Fruit fly (Drosophila melanogaster) whole organism, embryonic: ENCODE results near the gene Jon65Aiii.

Source experiments
- Atf3 ChIP-seq: fragments of 200-800 bp; sonication (Bioruptor generic); optimal IDR thresholded peaks from 3 replicates; lab custom pipeline; 2016; ENCODE audit warnings: missing biosample characterization, missing genetic modification characterization
- B-H1 ChIP-seq: fragments of 200-800 bp; sonication (Bioruptor generic); IDR thresholded peaks from 3 replicates; pipeline ENCODE4 v1.3.6; 2022; ENCODE audit warnings: missing biosample characterization, missing genetic modification characterization
- B-H2 ChIP-seq: fragments of 200-800 bp; sonication (Bioruptor generic); optimal IDR thresholded peaks from 2 replicates; lab custom pipeline; 2018; ENCODE audit warnings: missing biosample characterization, mild to moderate bottlenecking, missing genetic modification characterization
- C15 ChIP-seq: fragments of 200-800 bp; sonication (Bioruptor generic); IDR thresholded peaks from 3 replicates; pipeline ENCODE4 v1.3.6; 2022; ENCODE audit warnings: missing biosample characterization, missing genetic modification characterization
- CG10267 ChIP-seq: fragments of 200-800 bp; sonication (Bioruptor generic); optimal IDR thresholded peaks from 2 replicates; lab custom pipeline; 2018; ENCODE audit warnings: missing biosample characterization, mild to moderate bottlenecking, missing genetic modification characterization, moderate library complexity
- CG10543 ChIP-seq: fragments of 200-800 bp; sonication (Bioruptor generic); optimal IDR thresholded peaks from 3 replicates; lab custom pipeline; 2017; ENCODE audit warnings: missing biosample characterization, mild to moderate bottlenecking, missing genetic modification characterization, moderate library complexity
- CG13894 ChIP-seq: fragments of 200-800 bp; sonication (Bioruptor generic); optimal IDR thresholded peaks from 3 replicates; lab custom pipeline; 2018; ENCODE audit warnings: missing biosample characterization, mild to moderate bottlenecking, missing genetic modification characterization, moderate library complexity
- CG1603 ChIP-seq: fragments of 200-800 bp; sonication (Bioruptor generic); optimal IDR thresholded peaks from 2 replicates; lab custom pipeline; 2019; ENCODE audit warnings: missing biosample characterization, mild to moderate bottlenecking, missing genetic modification characterization, moderate library complexity
- CG17385 ChIP-seq: fragments of 200-800 bp; sonication (Bioruptor generic); optimal IDR thresholded peaks from 3 replicates; lab custom pipeline; 2018; ENCODE audit warnings: missing biosample characterization, mild to moderate bottlenecking, missing genetic modification characterization
- CG17912 ChIP-seq: fragments of 200-800 bp; sonication (Bioruptor generic); optimal IDR thresholded peaks from 2 replicates; lab custom pipeline; 2018; ENCODE audit warnings: missing biosample characterization, mild to moderate bottlenecking, missing genetic modification characterization
- CG3065 ChIP-seq: fragments of 200-800 bp; sonication (Bioruptor generic); optimal IDR thresholded peaks from 2 replicates; lab custom pipeline; 2016; ENCODE audit warnings: missing biosample characterization, missing genetic modification characterization
- CG42726 ChIP-seq: fragments of 200-800 bp; sonication (Bioruptor generic); IDR thresholded peaks from 2 replicates; pipeline ENCODE4 v1.3.6; 2022; ENCODE audit warnings: missing biosample characterization, missing genetic modification characterization; ENCODE audit not compliant: partially characterized antibody
- CG7372 ChIP-seq: fragments of 200-800 bp; sonication (Bioruptor generic); IDR thresholded peaks from 2 replicates; pipeline ENCODE4 v1.3.6; 2022; ENCODE audit warnings: missing biosample characterization, missing genetic modification characterization
- CG7556 ChIP-seq: fragments of 200-800 bp; sonication (Bioruptor generic); optimal IDR thresholded peaks from 2 replicates; lab custom pipeline; 2017; ENCODE audit warnings: missing biosample characterization, mild to moderate bottlenecking, missing genetic modification characterization
- CG8290 ChIP-seq, 3 experiments: fragments of 200-800 bp; sonication (Bioruptor generic); optimal IDR thresholded peaks; 2 replicates each; lab custom pipeline; 2016 to 2019; ENCODE audit warnings: missing biosample characterization in 3 of 3, missing genetic modification characterization in 3 of 3, mild to moderate bottlenecking in 2 of 3, moderate library complexity in 1 of 3
- CG9215 ChIP-seq: fragments of 200-800 bp; sonication (Bioruptor generic); IDR thresholded peaks from 2 replicates; pipeline ENCODE4 v1.3.6; 2022; ENCODE audit warnings: missing biosample characterization, missing genetic modification characterization
- Dek ChIP-seq: fragments of 200-800 bp; sonication (Bioruptor generic); optimal IDR thresholded peaks from 3 replicates; lab custom pipeline; 2019; ENCODE audit warnings: missing biosample characterization, mild to moderate bottlenecking, missing genetic modification characterization, moderate library complexity
- Dll ChIP-seq: fragments of 200-800 bp; sonication (Bioruptor generic); IDR thresholded peaks from 4 replicates; pipeline ENCODE4 v1.3.6; 2022; ENCODE audit warnings: missing biosample characterization, missing genetic modification characterization; ENCODE audit not compliant: partially characterized antibody
- Ets65A ChIP-seq: fragments of 200-800 bp; sonication (Bioruptor generic); peaks from one replicate; lab custom pipeline; 2016; ENCODE audit warnings: missing biosample characterization, missing genetic modification characterization
- Mes4 ChIP-seq: fragments of 200-800 bp; sonication (Bioruptor generic); optimal IDR thresholded peaks from 2 replicates; lab custom pipeline; 2016; ENCODE audit warnings: missing biosample characterization, missing genetic modification characterization
- NC2α ChIP-seq: fragments of 200-800 bp; sonication (Bioruptor generic); optimal IDR thresholded peaks from 2 replicates; lab custom pipeline; 2016; ENCODE audit warnings: missing biosample characterization, missing genetic modification characterization
- Neu2 ChIP-seq: fragments of 200-800 bp; sonication (Bioruptor generic); optimal IDR thresholded peaks from 3 replicates; lab custom pipeline; 2016; ENCODE audit warnings: missing biosample characterization, missing genetic modification characterization, borderline replicate concordance
- Oli ChIP-seq: fragments of 200-800 bp; sonication (Bioruptor generic); optimal IDR thresholded peaks from 2 replicates; lab custom pipeline; 2018; ENCODE audit warnings: missing biosample characterization, mild to moderate bottlenecking, missing genetic modification characterization, moderate library complexity
- PHDP ChIP-seq: fragments of 200-800 bp; sonication (Bioruptor generic); optimal IDR thresholded peaks from 3 replicates; lab custom pipeline; 2018; ENCODE audit warnings: missing biosample characterization, mild to moderate bottlenecking, missing genetic modification characterization, moderate library complexity
- Ptx1 ChIP-seq: fragments of 200-800 bp; sonication (Bioruptor generic); IDR thresholded peaks from 2 replicates; pipeline ENCODE4 v1.3.6; 2022; ENCODE audit warnings: missing biosample characterization, missing genetic modification characterization
- Rx ChIP-seq: fragments of 200-800 bp; sonication (Bioruptor generic); IDR thresholded peaks from 2 replicates; pipeline ENCODE4 v1.3.6; 2022; ENCODE audit warnings: missing biosample characterization, missing genetic modification characterization
- abd-A ChIP-seq: fragments of 200-800 bp; sonication (Bioruptor generic); optimal IDR thresholded peaks from 3 replicates; lab custom pipeline; 2019; ENCODE audit warnings: missing biosample characterization, mild to moderate bottlenecking, missing genetic modification characterization, moderate library complexity
- aop ChIP-seq: fragments of 200-800 bp; sonication (Bioruptor generic); IDR thresholded peaks from 2 replicates; pipeline ENCODE4 v1.3.6; 2022; ENCODE audit warnings: missing biosample characterization, missing genetic modification characterization
- bigmax ChIP-seq: fragments of 200-800 bp; sonication (Bioruptor generic); optimal IDR thresholded peaks from 2 replicates; lab custom pipeline; 2018; ENCODE audit warnings: missing biosample characterization, mild to moderate bottlenecking, missing genetic modification characterization
- chn ChIP-seq: fragments of 200-800 bp; sonication (Bioruptor generic); optimal IDR thresholded peaks from 2 replicates; lab custom pipeline; 2016; ENCODE audit warnings: missing biosample characterization, missing genetic modification characterization
- ci ChIP-seq: fragments of 200-800 bp; sonication (Bioruptor generic); IDR thresholded peaks from 3 replicates; pipeline ENCODE4 v1.3.6; 2022; ENCODE audit warnings: missing biosample characterization, missing genetic modification characterization
- corto ChIP-seq: fragments of 200-800 bp; sonication (Bioruptor generic); optimal IDR thresholded peaks from 2 replicates; lab custom pipeline; 2016; ENCODE audit warnings: missing biosample characterization, mild to moderate bottlenecking, missing genetic modification characterization, moderate library complexity
- dysf ChIP-seq: fragments of 200-800 bp; sonication (Bioruptor generic); IDR thresholded peaks from 3 replicates; pipeline ENCODE4 v1.3.6; 2022; ENCODE audit warnings: missing biosample characterization, missing genetic modification characterization
- exex ChIP-seq: fragments of 200-800 bp; sonication (Bioruptor generic); optimal IDR thresholded peaks from 4 replicates; lab custom pipeline; 2018; ENCODE audit warnings: missing biosample characterization, mild to moderate bottlenecking, missing genetic modification characterization, moderate library complexity
- gem ChIP-seq: fragments of 200-800 bp; sonication (Bioruptor generic); optimal IDR thresholded peaks from 2 replicates; lab custom pipeline; 2019; ENCODE audit warnings: missing biosample characterization, mild to moderate bottlenecking, missing genetic modification characterization, moderate library complexity
- nerfin-1 ChIP-seq: fragments of 200-800 bp; sonication (Bioruptor generic); optimal IDR thresholded peaks from 3 replicates; lab custom pipeline; 2019; ENCODE audit warnings: missing biosample characterization, mild to moderate bottlenecking, missing genetic modification characterization, moderate library complexity
- nerfin-2 ChIP-seq: fragments of 200-800 bp; sonication (Bioruptor generic); IDR thresholded peaks from 2 replicates; pipeline ENCODE4 v1.3.6; 2022; ENCODE audit warnings: missing biosample characterization, missing genetic modification characterization; ENCODE audit not compliant: partially characterized antibody
- onecut ChIP-seq: fragments of 200-800 bp; sonication (Bioruptor generic); IDR thresholded peaks from 2 replicates; pipeline ENCODE4 v1.3.6; 2022; ENCODE audit warnings: missing biosample characterization, missing genetic modification characterization
- pzg ChIP-seq: fragments of 200-800 bp; sonication (Bioruptor generic); optimal IDR thresholded peaks from 3 replicates; lab custom pipeline; 2018; ENCODE audit warnings: missing biosample characterization, mild to moderate bottlenecking, missing genetic modification characterization, moderate library complexity
- ro ChIP-seq: fragments of 200-800 bp; sonication (Bioruptor generic); IDR thresholded peaks from 2 replicates; pipeline ENCODE4 v1.3.6; 2022; ENCODE audit warnings: missing biosample characterization, missing genetic modification characterization
- row ChIP-seq: fragments of 200-800 bp; sonication (Bioruptor generic); IDR thresholded peaks from 3 replicates; pipeline ENCODE4 v1.3.6; 2022; ENCODE audit warnings: missing biosample characterization, missing genetic modification characterization
- sd ChIP-seq: fragments of 200-800 bp; sonication (Bioruptor generic); optimal IDR thresholded peaks from 3 replicates; lab custom pipeline; 2018; ENCODE audit warnings: missing biosample characterization, mild to moderate bottlenecking, missing genetic modification characterization, moderate library complexity
- sens ChIP-seq: fragments of 200-800 bp; sonication (Bioruptor generic); peaks from one replicate; lab custom pipeline; 2016; ENCODE audit warnings: missing biosample characterization, missing genetic modification characterization
- sens-2 ChIP-seq: fragments of 200-800 bp; sonication (Bioruptor generic); IDR thresholded peaks from 2 replicates; pipeline ENCODE4 v1.3.6; 2022; ENCODE audit warnings: missing biosample characterization, missing genetic modification characterization
- z ChIP-seq: fragments of 200-800 bp; sonication (Bioruptor generic); IDR thresholded peaks from 3 replicates; pipeline ENCODE4 v1.3.6; 2022; ENCODE audit warnings: missing biosample characterization, missing genetic modification characterization
- zfh1 ChIP-seq: fragments of 200-800 bp; sonication (Bioruptor generic); IDR thresholded peaks from 3 replicates; pipeline ENCODE4 v1.3.6; 2022; ENCODE audit warnings: missing biosample characterization, missing genetic modification characterization

Gene Jon65Aiii

DNA sequence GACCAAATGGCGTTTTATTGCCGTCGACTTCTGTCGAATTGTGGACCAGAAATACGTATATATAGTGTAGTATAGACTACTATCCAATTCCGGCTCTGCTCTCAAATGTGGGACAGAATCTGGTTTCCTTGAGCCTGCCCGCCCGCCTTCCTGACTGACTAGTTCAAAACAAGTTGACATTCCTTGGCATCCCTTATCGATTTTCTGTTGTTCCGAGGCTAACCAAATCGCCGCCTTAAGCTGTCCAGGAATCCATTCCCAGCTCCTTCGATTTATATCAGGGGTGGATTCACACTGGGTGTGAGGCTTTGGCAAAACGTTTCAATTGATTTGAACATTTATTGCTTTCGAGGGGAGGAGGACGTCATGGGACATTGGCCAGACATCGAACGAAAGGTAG is 37.6 kb upstream of the Jon65Aiii start:
- TF ChIP-seq CG17912 (GFP tag; lab: Kevin White, UChicago) (no peak), nerfin-1 (tag; lab: Kevin White, UChicago) (peak; percentile 79), abd-A (tag; lab: Kevin White, UChicago) (peak; percentile 49), onecut (peak; percentile 88), CG13894 (tag; lab: Kevin White, UChicago) (peak; percentile 72), sd (peak; percentile 38), CG7556 (GFP tag; lab: Kevin White, UChicago) (no peak)
- TF ChIP-seq, all 482 proteins: peak for 5

- TF ChIP-seq row (GFP tag; lab: Robert Waterston, UW) (0 out of 3 replicates have a peak, but pooled peaks have one; percentile 10), dysf (GFP tag; lab: Robert Waterston, UW) (0 out of 3 replicates have a peak, but pooled peaks have one; percentile 6), CG1603 (tag; lab: Kevin White, UChicago) (peak; percentile 46), Dek (tag; lab: Kevin White, UChicago) (no peak), Ptx1 (GFP tag; lab: Robert Waterston, UW) (0 out of 2 replicates have a peak, but pooled peaks have one; percentile 8), corto (GFP tag; lab: Kevin White, UChicago) (no peak), Rx (GFP tag; lab: Robert Waterston, UW) (0 out of 2 replicates have a peak, but pooled peaks have one; percentile 19), sens (peak; percentile 43), ro (GFP tag; lab: Robert Waterston, UW) (no peak), gem (tag; lab: Kevin White, UChicago) (peak; percentile 28), Ets65A (GFP tag; lab: Kevin White, UChicago) (peak; percentile 64), Atf3 (GFP tag; lab: Kevin White, UChicago) (no peak), PHDP (no peak)
Observed at dm6 chr3L:6022142-6022541, 28.4 kb upstream of the Jon65Aiii start.

DNA sequence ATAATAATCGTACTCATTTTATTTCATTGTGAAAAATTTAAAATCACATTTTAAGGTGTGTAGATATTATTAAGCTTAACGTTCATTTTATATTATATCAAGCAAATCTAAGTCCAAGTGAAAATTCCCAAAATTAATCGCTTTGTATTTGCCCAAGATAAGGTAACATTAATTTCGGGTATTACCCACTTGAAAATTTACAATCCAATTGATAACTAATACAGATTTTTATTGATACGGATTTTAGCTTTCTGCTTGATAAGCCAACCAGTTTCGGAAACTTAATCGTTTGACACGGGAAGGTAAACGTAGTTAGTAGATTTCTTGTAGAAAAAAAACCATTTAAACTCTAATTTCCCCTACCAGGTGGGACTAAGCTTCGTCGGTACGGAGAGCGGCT is 17.5 kb upstream of the Jon65Aiii start:
- TF ChIP-seq sens-2 (GFP tag; lab: Robert Waterston, UW), result peak; percentile 44; the same call in 1 of the 2 replicates
- TF ChIP-seq Mes4 (GFP tag; lab: Kevin White, UChicago), result no peak
- TF ChIP-seq CG10267 (tag; lab: Kevin White, UChicago), result no peak
- TF ChIP-seq z (GFP tag; lab: Robert Waterston, UW), result no peak
- no peak for TF ChIP-seq Oli (tag; lab: Kevin White, UChicago)
- TF ChIP-seq Dll, result no peak
- peak; percentile 26 for TF ChIP-seq sd
- peak; percentile 95 for TF ChIP-seq exex (tag; lab: Kevin White, UChicago)

DNA sequence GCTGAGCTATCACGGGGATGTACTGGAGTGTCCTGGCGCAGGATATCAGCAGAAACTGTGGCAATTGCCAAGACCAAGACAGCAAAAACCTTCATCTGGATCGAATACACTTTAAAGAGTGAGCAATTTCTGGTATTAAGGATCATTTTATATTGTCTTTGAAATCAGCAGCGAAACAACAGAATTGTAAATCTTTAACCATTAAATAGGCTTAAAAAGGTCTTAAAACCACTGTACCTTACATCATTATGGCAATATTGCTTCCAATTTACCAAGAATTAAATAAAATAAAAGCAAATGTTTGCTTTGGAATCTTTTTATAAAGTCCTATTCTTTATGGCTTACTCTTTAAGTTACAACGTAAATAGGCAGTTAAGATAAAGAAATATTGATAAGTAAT is 16.0 kb upstream of the Jon65Aiii start, which contains the start of gene CG10477:
TSS of gene CG10477 (minus strand) at position 101 of the 400 bp plus-strand sequence.
- no peak for TF ChIP-seq CG10543 (GFP tag; lab: Kevin White, UChicago)
- TF ChIP-seq CG42726 (GFP tag; lab: Robert Waterston, UW), result no peak
- no peak for TF ChIP-seq Neu2 (GFP tag; lab: Kevin White, UChicago)
- TF ChIP-seq CG3065 (GFP tag; lab: Kevin White, UChicago), result no peak
- TF ChIP-seq pzg (GFP tag; lab: Kevin White, UChicago), result no peak
- TF ChIP-seq B-H2 (GFP tag; lab: Kevin White, UChicago), result no peak
- TF ChIP-seq chn (GFP tag; lab: Kevin White, UChicago), result no peak
- TF ChIP-seq CG7372 (GFP tag; lab: Robert Waterston, UW), result no peak
- TF ChIP-seq zfh1, result no peak
- TF ChIP-seq bigmax (GFP tag; lab: Kevin White, UChicago), result no peak
- TF ChIP-seq CG8290 (GFP tag; optimal IDR thresholded peaks at IDR 0.05; lab: Kevin White, UChicago), result no peak
- no peak for TF ChIP-seq CG8290 (tag; optimal IDR thresholded peaks at IDR 0.05; lab: Kevin White, UChicago)
- no peak for TF ChIP-seq row (GFP tag; lab: Robert Waterston, UW)
- no peak for TF ChIP-seq NC2α (GFP tag; lab: Kevin White, UChicago)
- TF ChIP-seq B-H1 (GFP tag; lab: Robert Waterston, UW), result no peak
- no peak for TF ChIP-seq ci (GFP tag; lab: Robert Waterston, UW)
- no peak for TF ChIP-seq C15 (GFP tag; lab: Robert Waterston, UW)
- TF ChIP-seq aop (GFP tag; lab: Robert Waterston, UW), result no peak
- TF ChIP-seq CG17385, result no peak
- no peak for TF ChIP-seq CG9215 (GFP tag; lab: Robert Waterston, UW)
- no peak for TF ChIP-seq nerfin-2 (GFP tag; lab: Robert Waterston, UW)
- TF ChIP-seq, all 482 proteins: peak for 0
